Worm (Caenorhabditis elegans): ENCODE measurements around the gene Y110A2AL.5.

Gene Y110A2AL.5

DNA sequence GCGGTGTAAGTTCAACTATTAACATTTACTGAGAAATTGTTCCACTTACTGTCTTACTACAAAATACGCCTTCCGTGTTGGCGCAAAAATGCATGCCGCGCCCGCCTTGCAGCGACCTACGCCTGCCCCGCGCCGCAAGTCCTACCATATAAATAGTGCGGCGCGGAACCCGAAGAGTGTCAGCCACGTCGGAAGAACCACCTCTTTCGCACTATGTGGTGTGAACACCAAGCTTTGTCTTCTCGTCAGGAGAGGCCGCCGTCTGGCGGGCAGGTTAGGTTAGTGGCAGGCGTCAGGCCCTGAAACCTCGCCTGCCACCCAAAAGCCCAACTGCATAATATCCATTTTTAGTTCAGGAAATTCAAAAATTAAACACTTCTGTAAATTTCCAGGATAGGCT lies 1.0 kb downstream of the Y110A2AL.5 start:
- TF ChIP-seq hlh-1 (tag; optimal IDR thresholded peaks at IDR 0.05), result no peak
- TF ChIP-seq pha-4 (tag; optimal IDR thresholded peaks at IDR 0.05), result no peak
- no peak for TF ChIP-seq M03D4.4 (tag; optimal IDR thresholded peaks at IDR 0.05)

DNA sequence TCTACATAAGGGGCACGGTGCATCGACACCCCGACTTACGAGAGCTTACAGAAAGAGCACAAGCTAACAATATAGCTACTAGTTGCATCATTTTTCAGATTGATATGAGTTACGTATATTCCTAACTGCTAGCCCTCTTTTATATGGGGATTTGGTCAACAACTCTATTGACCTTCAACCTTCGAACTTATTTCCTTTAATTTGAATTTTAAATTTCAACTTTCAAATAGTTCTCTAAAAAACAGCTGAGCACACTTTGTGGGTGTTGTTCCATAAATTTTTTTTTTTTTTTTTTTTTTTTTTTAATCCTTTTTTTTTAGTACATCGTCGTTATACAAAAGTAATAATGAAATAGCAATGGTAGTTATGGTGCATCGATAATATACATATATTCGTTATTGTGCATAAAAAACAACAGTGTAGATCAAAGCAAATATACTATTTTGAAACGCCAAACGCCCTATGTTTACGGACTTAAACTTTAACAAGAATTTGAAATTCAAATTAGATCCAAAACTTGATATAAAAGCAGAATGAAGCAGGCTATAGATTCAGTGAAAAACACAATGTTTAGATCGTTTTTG lies 2.3 kb downstream of the Y110A2AL.5 start, which contains the start of the genes Y110A2AL.9 and Y110A2AL.3:
TSS of gene Y110A2AL.9 (minus strand) at position 101 of the 584 bp plus-strand sequence.
TSS of gene Y110A2AL.3 (plus strand) at position 534 of the 584 bp plus-strand sequence.
- TF ChIP-seq lin-32 (GFP tag; optimal IDR thresholded peaks at IDR 0.05) (no peak), tbx-8 (GFP tag; optimal IDR thresholded peaks at IDR 0.05) (no peak), nhr-2 (tag; optimal IDR thresholded peaks at IDR 0.05) (no peak), mep-1 (tag; optimal IDR thresholded peaks at IDR 0.05) (no peak), elt-3 (tag; optimal IDR thresholded peaks at IDR 0.05) (no peak), ces-1 (GFP tag; optimal IDR thresholded peaks at IDR 0.05) (no peak)

DNA sequence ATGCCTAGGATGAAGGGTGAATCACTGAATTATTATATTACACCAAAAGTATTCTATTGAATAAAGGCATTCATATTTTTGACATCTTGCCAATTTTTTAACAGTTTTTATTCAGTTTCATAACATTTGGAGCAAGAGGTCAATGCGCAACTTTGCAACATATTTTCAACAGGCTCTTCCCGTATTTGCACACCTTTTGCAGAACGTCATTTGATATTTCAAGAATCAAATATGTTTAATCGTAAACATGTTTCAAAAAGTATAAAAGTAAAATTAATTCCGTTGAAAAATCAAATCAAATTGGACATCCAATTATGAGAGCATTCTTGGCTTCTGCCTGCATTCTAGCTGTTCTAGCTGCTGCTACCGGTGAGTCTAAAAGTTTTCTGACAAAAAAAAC lies 3.4 kb downstream of the Y110A2AL.5 start, which contains the start of gene Y110A2AL.2:
TSS of gene Y110A2AL.2 (plus strand) at position 301 of the 400 bp plus-strand sequence.
- TF ChIP-seq snpc-4 (tag; optimal IDR thresholded peaks at IDR 0.05), result no peak
- no peak for TF ChIP-seq ceh-39 (tag; optimal IDR thresholded peaks at IDR 0.05)
- TF ChIP-seq nhr-76 (tag; optimal IDR thresholded peaks at IDR 0.05), result no peak
- TF ChIP-seq mls-2 (tag; optimal IDR thresholded peaks at IDR 0.05), result no peak
- no peak for TF ChIP-seq mep-1 (tag; optimal IDR thresholded peaks at IDR 0.05)
- TF ChIP-seq ceh-43 (GFP tag; optimal IDR thresholded peaks at IDR 0.05), result no peak
- TF ChIP-seq flh-1 (GFP tag; optimal IDR thresholded peaks at IDR 0.05), result no peak
- TF ChIP-seq ceh-83 (GFP tag; optimal IDR thresholded peaks at IDR 0.05), result no peak
- no peak for TF ChIP-seq pha-4 (tag; optimal IDR thresholded peaks at IDR 0.05)
- no peak for TF ChIP-seq lin-13 (tag; optimal IDR thresholded peaks at IDR 0.05)
- TF ChIP-seq blmp-1 (tag; optimal IDR thresholded peaks at IDR 0.05), result no peak
- TF ChIP-seq lsy-2 (tag; optimal IDR thresholded peaks at IDR 0.05), result no peak
- no peak for TF ChIP-seq unc-120 (tag; optimal IDR thresholded peaks at IDR 0.05; ENCODE audit: poor library complexity, severe bottlenecking)
- TF ChIP-seq elt-1 (tag; optimal IDR thresholded peaks at IDR 0.05; ENCODE audit: borderline replicate concordance, insufficient read depth), result no peak
- TF ChIP-seq zip-8 (tag; optimal IDR thresholded peaks at IDR 0.05), result no peak
- no peak for TF ChIP-seq tbx-8 (GFP tag; optimal IDR thresholded peaks at IDR 0.05)

DNA sequence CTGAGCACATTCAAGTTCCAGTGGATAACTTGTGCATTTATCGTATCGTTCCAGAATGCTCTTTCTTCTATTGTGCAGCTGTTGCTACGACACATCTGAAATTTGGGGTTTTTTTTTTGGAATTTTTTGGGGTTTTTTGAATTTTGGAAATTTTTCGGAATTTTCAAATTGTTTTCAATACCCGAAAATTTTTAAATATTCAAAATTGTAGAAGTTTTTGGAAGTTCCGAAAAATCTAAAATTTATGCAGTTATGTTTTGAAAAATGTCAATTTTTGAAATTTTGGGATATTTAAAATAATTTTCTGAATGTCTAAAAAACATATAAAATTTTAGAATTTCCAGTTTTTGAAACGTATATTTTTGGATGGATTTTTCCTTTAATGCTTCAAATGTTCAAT lies 7.5 kb downstream of the Y110A2AL.5 start, which contains the start of gene Y110A2AL.10:
TSS of gene Y110A2AL.10 (minus strand) at position 101 of the 400 bp plus-strand sequence.
- TF ChIP-seq flh-1 (GFP tag; optimal IDR thresholded peaks at IDR 0.05) (no peak), ceh-83 (GFP tag; optimal IDR thresholded peaks at IDR 0.05) (no peak), M03D4.4 (tag; optimal IDR thresholded peaks at IDR 0.05) (no peak), blmp-1 (tag; optimal IDR thresholded peaks at IDR 0.05) (no peak), lsy-2 (tag; optimal IDR thresholded peaks at IDR 0.05) (no peak), nhr-28 (tag; optimal IDR thresholded peaks at IDR 0.05) (no peak), unc-62 (GFP tag; optimal IDR thresholded peaks at IDR 0.05) (no peak)

DNA sequence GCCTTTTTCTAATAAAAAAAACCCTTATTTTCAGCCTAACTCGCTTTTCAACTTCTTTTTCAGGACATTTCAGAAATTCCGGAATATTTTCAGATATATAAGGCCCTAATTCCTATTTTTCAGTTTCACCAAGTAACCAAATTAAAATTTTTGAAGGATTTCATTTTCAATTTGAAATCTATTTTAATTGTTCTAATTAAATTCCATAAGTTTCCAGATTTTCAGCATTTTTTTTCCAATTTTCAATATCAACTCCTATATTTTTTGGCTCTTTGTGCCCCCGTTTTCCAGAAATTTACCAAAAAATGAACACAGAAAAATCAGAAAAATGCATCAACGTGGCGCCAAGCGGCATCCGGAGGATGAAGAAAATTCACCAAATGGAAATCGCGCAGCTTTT lies 10.5 kb downstream of the Y110A2AL.5 start, which contains the start of gene Y110A2AL.1:
TSS of gene Y110A2AL.1 (plus strand) at position 301 of the 400 bp plus-strand sequence.
- TF ChIP-seq ceh-43 (GFP tag; optimal IDR thresholded peaks at IDR 0.05) (no peak), snpc-4 (tag; optimal IDR thresholded peaks at IDR 0.05) (no peak), nhr-28 (tag; optimal IDR thresholded peaks at IDR 0.05) (no peak), bed-3 (GFP tag; optimal IDR thresholded peaks at IDR 0.05) (no peak), tbx-8 (GFP tag; optimal IDR thresholded peaks at IDR 0.05) (no peak), drap-1 (GFP tag; optimal IDR thresholded peaks at IDR 0.05) (no peak), ceh-39 (tag; optimal IDR thresholded peaks at IDR 0.05) (no peak), lsy-2 (tag; optimal IDR thresholded peaks at IDR 0.05) (no peak), nhr-12 (tag; optimal IDR thresholded peaks at IDR 0.05) (no peak), unc-62 (GFP tag; optimal IDR thresholded peaks at IDR 0.05) (no peak), hlh-1 (tag; optimal IDR thresholded peaks at IDR 0.05) (no peak), sem-2 (GFP tag; optimal IDR thresholded peaks at IDR 0.05) (no peak), blmp-1 (tag; optimal IDR thresholded peaks at IDR 0.05) (no peak), zip-8 (tag; optimal IDR thresholded peaks at IDR 0.05) (no peak)

DNA sequence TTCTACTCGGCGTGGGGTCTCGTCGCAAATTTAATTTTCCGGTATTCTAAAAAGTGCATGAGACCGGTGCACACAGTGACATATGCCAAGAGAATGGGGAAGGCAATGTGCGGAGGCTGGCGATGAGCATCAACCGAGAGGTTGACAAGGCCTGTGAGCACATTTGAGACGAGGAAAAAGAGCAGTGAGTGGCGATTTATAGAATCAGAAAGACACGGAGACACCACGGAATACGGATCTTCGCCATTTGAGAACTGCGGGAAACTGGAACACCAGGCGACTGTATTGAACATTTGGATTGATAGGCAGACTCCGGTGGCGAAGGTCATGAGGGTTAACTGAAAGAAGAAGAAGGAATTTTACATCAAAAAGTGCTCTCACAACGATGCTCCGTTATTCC lies 14.6 kb downstream of the Y110A2AL.5 start:
- TF ChIP-seq nhr-237 (tag; optimal IDR thresholded peaks at IDR 0.05) (no peak), M03D4.4 (tag; optimal IDR thresholded peaks at IDR 0.05) (no peak), bed-3 (GFP tag; optimal IDR thresholded peaks at IDR 0.05) (no peak), mab-5 (tag; optimal IDR thresholded peaks at IDR 0.05) (no peak), unc-39 (tag; optimal IDR thresholded peaks at IDR 0.05) (no peak), drap-1 (GFP tag; optimal IDR thresholded peaks at IDR 0.05) (no peak), nhr-12 (tag; optimal IDR thresholded peaks at IDR 0.05) (no peak), pha-4 (tag; optimal IDR thresholded peaks at IDR 0.05) (no peak), nhr-28 (tag; optimal IDR thresholded peaks at IDR 0.05) (no peak), ztf-11 (tag; optimal IDR thresholded peaks at IDR 0.05) (no peak), ceh-43 (GFP tag; optimal IDR thresholded peaks at IDR 0.05) (no peak)
